Fruit fly (Drosophila melanogaster) whole organism, embryonic: ENCODE results near the gene InR.
A peak's percentile ranks its signal among the peaks of the same experiment; 100 is the strongest.

ENCODE experiments used
- Atf-2 ChIP-seq: fragments of 200-800 bp; sonication (Bioruptor generic); optimal IDR thresholded peaks from 2 replicates; lab custom pipeline; 2016; ENCODE audit warnings: missing biosample characterization, missing genetic modification characterization
- Atf6 ChIP-seq: fragments of 200-800 bp; sonication (Bioruptor generic); IDR thresholded peaks from 2 replicates; pipeline ENCODE4 v1.3.6; 2022; ENCODE audit warnings: missing biosample characterization, missing genetic modification characterization
- CG10565 ChIP-seq: fragments of 200-800 bp; sonication (Bioruptor generic); optimal IDR thresholded peaks from 3 replicates; lab custom pipeline; 2016; ENCODE audit warnings: missing biosample characterization, mild to moderate bottlenecking, missing genetic modification characterization
- CG10959 ChIP-seq: fragments of 200-800 bp; sonication (Bioruptor generic); IDR thresholded peaks from 2 replicates; pipeline ENCODE4 v1.3.6; 2022; ENCODE audit warnings: missing biosample characterization, missing genetic modification characterization
- CG11085 ChIP-seq: fragments of 200-800 bp; sonication (Bioruptor generic); IDR thresholded peaks from 2 replicates; pipeline ENCODE4 v1.3.6; 2022; ENCODE audit warnings: missing biosample characterization, missing genetic modification characterization
- CG11696 ChIP-seq: fragments of 200-800 bp; sonication (Bioruptor generic); IDR thresholded peaks from 2 replicates; pipeline ENCODE4 v1.3.6; 2022; ENCODE audit warnings: missing biosample characterization, missing genetic modification characterization
- CG13775 ChIP-seq: fragments of 200-800 bp; sonication (Bioruptor generic); optimal IDR thresholded peaks from 3 replicates; lab custom pipeline; 2017; ENCODE audit warnings: missing biosample characterization, mild to moderate bottlenecking, missing genetic modification characterization
- CG15696 ChIP-seq: fragments of 200-800 bp; sonication (Bioruptor generic); optimal IDR thresholded peaks from 2 replicates; lab custom pipeline; 2019; ENCODE audit warnings: missing biosample characterization, mild to moderate bottlenecking, missing genetic modification characterization, moderate library complexity
- CG16863 ChIP-seq: fragments of 200-800 bp; sonication (Bioruptor generic); optimal IDR thresholded peaks from 3 replicates; lab custom pipeline; 2016; ENCODE audit warnings: missing biosample characterization, missing genetic modification characterization
- CG17361 ChIP-seq: fragments of 200-800 bp; sonication (Bioruptor generic); IDR thresholded peaks from 3 replicates; pipeline ENCODE4 v1.3.6; 2022; ENCODE audit warnings: missing biosample characterization, missing genetic modification characterization
- CG17829 ChIP-seq: fragments of 200-800 bp; optimal IDR thresholded peaks from 2 replicates; lab custom pipeline; 2019; ENCODE audit warnings: missing biosample characterization, mild to moderate bottlenecking, missing genetic modification characterization, moderate library complexity
- CG30403 ChIP-seq: fragments of 200-800 bp; sonication (Bioruptor generic); optimal IDR thresholded peaks from 3 replicates; lab custom pipeline; 2016; ENCODE audit warnings: missing biosample characterization, missing genetic modification characterization
- CG31365 ChIP-seq: fragments of 200-800 bp; sonication (Bioruptor generic); optimal IDR thresholded peaks from 2 replicates; lab custom pipeline; 2018; ENCODE audit warnings: missing biosample characterization, mild to moderate bottlenecking, missing genetic modification characterization
- CG8290 ChIP-seq, 3 experiments: fragments of 200-800 bp; sonication (Bioruptor generic); optimal IDR thresholded peaks; 2 replicates each; lab custom pipeline; 2016 to 2019; ENCODE audit warnings: missing biosample characterization in 3 of 3, missing genetic modification characterization in 3 of 3, mild to moderate bottlenecking in 2 of 3, moderate library complexity in 1 of 3
- CG8388 ChIP-seq: fragments of 200-800 bp; sonication (Bioruptor generic); optimal IDR thresholded peaks from 2 replicates; lab custom pipeline; 2019; ENCODE audit warnings: missing biosample characterization, mild to moderate bottlenecking, missing genetic modification characterization, moderate library complexity
- CG8944 ChIP-seq: fragments of 200-800 bp; sonication (Bioruptor generic); optimal IDR thresholded peaks from 3 replicates; lab custom pipeline; 2016; ENCODE audit warnings: missing biosample characterization, missing genetic modification characterization
- CG9727 ChIP-seq: fragments of 200-800 bp; sonication (Bioruptor generic); optimal IDR thresholded peaks from 3 replicates; lab custom pipeline; 2017; ENCODE audit warnings: missing biosample characterization, mild to moderate bottlenecking, missing genetic modification characterization
- CG9876 ChIP-seq: fragments of 200-800 bp; sonication (Bioruptor generic); optimal IDR thresholded peaks from 2 replicates; lab custom pipeline; 2016; ENCODE audit warnings: missing biosample characterization, missing genetic modification characterization
- Chrac-16 ChIP-seq: fragments of 200-800 bp; sonication (Bioruptor generic); optimal IDR thresholded peaks from 3 replicates; lab custom pipeline; 2016; ENCODE audit warnings: missing biosample characterization, missing genetic modification characterization
- D19B ChIP-seq: fragments of 200-800 bp; sonication (Bioruptor generic); optimal IDR thresholded peaks from 2 replicates; lab custom pipeline; 2017; ENCODE audit warnings: missing biosample characterization, mild to moderate bottlenecking, missing genetic modification characterization
- Deaf1 ChIP-seq: fragments of 200-800 bp; optimal IDR thresholded peaks from 3 replicates; lab custom pipeline; 2019; ENCODE audit warnings: missing biosample characterization, mild to moderate bottlenecking, missing genetic modification characterization, moderate library complexity
- Dll ChIP-seq: fragments of 200-800 bp; sonication (Bioruptor generic); IDR thresholded peaks from 4 replicates; pipeline ENCODE4 v1.3.6; 2022; ENCODE audit warnings: missing biosample characterization, missing genetic modification characterization; ENCODE audit not compliant: partially characterized antibody
- Doc2 ChIP-seq: fragments of 200-800 bp; sonication (Bioruptor generic); IDR thresholded peaks from 2 replicates; pipeline ENCODE4 v1.3.6; 2022; ENCODE audit warnings: missing biosample characterization, missing genetic modification characterization
- Doc3 ChIP-seq: fragments of 200-800 bp; sonication (Bioruptor generic); IDR thresholded peaks from 3 replicates; pipeline ENCODE4 v1.3.6; 2022; ENCODE audit warnings: missing biosample characterization, missing genetic modification characterization; ENCODE audit not compliant: partially characterized antibody
- Hsf ChIP-seq: fragments of 200-800 bp; sonication (Bioruptor generic); optimal IDR thresholded peaks from 3 replicates; lab custom pipeline; 2016; ENCODE audit warnings: missing biosample characterization, missing genetic modification characterization
- Max ChIP-seq: fragments of 200-800 bp; sonication (Bioruptor generic); optimal IDR thresholded peaks from 2 replicates; lab custom pipeline; 2016; ENCODE audit warnings: missing biosample characterization, mild to moderate bottlenecking, missing genetic modification characterization
- Optix ChIP-seq: fragments of 200-800 bp; sonication (Bioruptor generic); IDR thresholded peaks from 3 replicates; pipeline ENCODE4 v1.3.6; 2022; ENCODE audit warnings: missing biosample characterization, missing genetic modification characterization
- Spps ChIP-seq: fragments of 200-800 bp; sonication (Bioruptor generic); optimal IDR thresholded peaks from 2 replicates; lab custom pipeline; 2018; ENCODE audit warnings: missing biosample characterization, mild to moderate bottlenecking, missing genetic modification characterization
- ac ChIP-seq: fragments of 200-800 bp; sonication (Bioruptor generic); optimal IDR thresholded peaks from 3 replicates; lab custom pipeline; 2017; ENCODE audit warnings: missing biosample characterization, mild to moderate bottlenecking, missing genetic modification characterization
- ase ChIP-seq: fragments of 200-800 bp; sonication (Bioruptor generic); IDR thresholded peaks from 3 replicates; pipeline ENCODE4 v1.3.6; 2022; ENCODE audit warnings: missing biosample characterization, missing genetic modification characterization
- bab2 ChIP-seq: fragments of 200-800 bp; sonication (Bioruptor generic); optimal IDR thresholded peaks from 2 replicates; lab custom pipeline; 2016; ENCODE audit warnings: missing biosample characterization, missing genetic modification characterization
- caup ChIP-seq: fragments of 200-800 bp; sonication (Bioruptor generic); optimal IDR thresholded peaks from 3 replicates; lab custom pipeline; 2017; ENCODE audit warnings: missing biosample characterization, mild to moderate bottlenecking, missing genetic modification characterization, moderate library complexity; ENCODE audit not compliant: severe bottlenecking
- crol ChIP-seq: fragments of 200-800 bp; sonication (Bioruptor generic); IDR thresholded peaks from 2 replicates; pipeline ENCODE4 v1.3.6; 2022; ENCODE audit warnings: missing biosample characterization, missing genetic modification characterization
- crp ChIP-seq, 2 experiments: fragments of 200-800 bp; sonication (Bioruptor generic); optimal IDR thresholded peaks; 2 replicates in 1 of 2; 3 replicates in 1 of 2; lab custom pipeline; 2017; ENCODE audit warnings: missing biosample characterization in 2 of 2, missing genetic modification characterization in 2 of 2, mild to moderate bottlenecking in 1 of 2, moderate library complexity in 1 of 2
- cwo ChIP-seq: fragments of 200-800 bp; sonication (Bioruptor generic); optimal IDR thresholded peaks from 3 replicates; lab custom pipeline; 2017; ENCODE audit warnings: missing biosample characterization, missing genetic modification characterization, mild to moderate bottlenecking, moderate library complexity, missing genetic modification reagents
- esg ChIP-seq: fragments of 200-800 bp; sonication (Bioruptor generic); conservative IDR thresholded peaks from 2 replicates; pipeline ENCODE4 v1.3.6; 2022; ENCODE audit warnings: missing biosample characterization, missing genetic modification characterization
- grau ChIP-seq: fragments of 200-800 bp; optimal IDR thresholded peaks from 3 replicates; lab custom pipeline; 2019; ENCODE audit warnings: missing biosample characterization, mild to moderate bottlenecking, missing genetic modification characterization, moderate library complexity
- gsb-n ChIP-seq: fragments of 200-800 bp; sonication (Bioruptor generic); optimal IDR thresholded peaks from 3 replicates; lab custom pipeline; 2018; ENCODE audit warnings: missing biosample characterization, mild to moderate bottlenecking, missing genetic modification characterization
- mam ChIP-seq: fragments of 200-800 bp; sonication (Bioruptor generic); optimal IDR thresholded peaks from 3 replicates; lab custom pipeline; 2016; ENCODE audit warnings: missing biosample characterization, missing genetic modification characterization
- org-1 ChIP-seq: fragments of 200-800 bp; sonication (Bioruptor generic); optimal IDR thresholded peaks from 2 replicates; lab custom pipeline; 2017; ENCODE audit warnings: missing biosample characterization, missing genetic modification characterization
- pb ChIP-seq: fragments of 200-800 bp; sonication (Bioruptor generic); optimal IDR thresholded peaks from 3 replicates; lab custom pipeline; 2016; ENCODE audit warnings: missing biosample characterization, missing genetic modification characterization
- pho ChIP-seq: fragments of 200-800 bp; sonication (Bioruptor generic); optimal IDR thresholded peaks from 2 replicates; lab custom pipeline; 2016; ENCODE audit warnings: missing biosample characterization, missing genetic modification characterization
- pnt ChIP-seq: fragments of 200-800 bp; sonication (Bioruptor generic); optimal IDR thresholded peaks from 3 replicates; lab custom pipeline; 2016; ENCODE audit warnings: missing biosample characterization, missing genetic modification characterization
- shn ChIP-seq: fragments of 200-800 bp; sonication (Bioruptor generic); optimal IDR thresholded peaks from 3 replicates; lab custom pipeline; 2016; ENCODE audit warnings: missing biosample characterization, missing genetic modification characterization
- tin ChIP-seq: fragments of 200-800 bp; sonication (Bioruptor generic); optimal IDR thresholded peaks from 3 replicates; lab custom pipeline; 2016; ENCODE audit warnings: missing biosample characterization, missing genetic modification characterization
- tio ChIP-seq: fragments of 200-800 bp; sonication (Bioruptor generic); optimal IDR thresholded peaks from 2 replicates; lab custom pipeline; 2017; ENCODE audit warnings: missing biosample characterization, missing genetic modification characterization, inconsistent platforms
- tll ChIP-seq, 2 experiments: fragments of 200-800 bp in 1 of 2; fragments of >200 bp in 1 of 2; sonication (Bioruptor generic) in 1 of 2; optimal IDR thresholded peaks; 2 replicates each; lab custom pipeline; 2017 to 2019; ENCODE audit warnings: missing biosample characterization in 2 of 2, missing genetic modification characterization in 2 of 2, mild to moderate bottlenecking in 1 of 2, moderate library complexity in 1 of 2
- trh ChIP-seq: fragments of 200-800 bp; sonication (Bioruptor generic); optimal IDR thresholded peaks from 2 replicates; lab custom pipeline; 2016; ENCODE audit warnings: missing biosample characterization, missing genetic modification characterization
- vnd ChIP-seq: fragments of 200-800 bp; sonication (Bioruptor generic); IDR thresholded peaks from 3 replicates; pipeline ENCODE4 v1.3.6; 2022; ENCODE audit warnings: missing biosample characterization, missing genetic modification characterization; ENCODE audit not compliant: partially characterized antibody

The InR gene

dm6 chr3R:21641517-21642137 is 22.5 kb upstream of the InR start (continued):
- TF ChIP-seq CG8944 (GFP tag; lab: Kevin White, UChicago), result peak; percentile 11
- TF ChIP-seq cwo (GFP tag; lab: Kevin White, UChicago), result no peak
- no peak for TF ChIP-seq caup (GFP tag; lab: Kevin White, UChicago)
- TF ChIP-seq crp (GFP tag; optimal IDR thresholded peaks at IDR 0.05; lab: Kevin White, UChicago), result peak in 1 of 2 experiments; percentile 6
- TF ChIP-seq pb (GFP tag; lab: Kevin White, UChicago), result no peak
- peak; percentile 1 for TF ChIP-seq mam (GFP tag; lab: Kevin White, UChicago)
- TF ChIP-seq tll (GFP tag; optimal IDR thresholded peaks at IDR 0.05; lab: Kevin White, UChicago), result peak in 1 of 2 experiments; percentile 71
- TF ChIP-seq CG9876 (GFP tag; lab: Kevin White, UChicago), result no peak
- TF ChIP-seq bab2 (GFP tag; lab: Kevin White, UChicago), result peak; percentile 23
- no peak for TF ChIP-seq CG31365 (tag; lab: Kevin White, UChicago)
- TF ChIP-seq gsb-n (tag; lab: Kevin White, UChicago), result peak; percentile 80
- TF ChIP-seq esg (GFP tag; lab: Robert Waterston, UW), result no peak
- TF ChIP-seq Chrac-16, result peak; percentile 64
- TF ChIP-seq CG9727 (GFP tag; lab: Kevin White, UChicago), result peak; percentile 93
- TF ChIP-seq org-1, result peak; percentile 33
- peak; percentile 86 for TF ChIP-seq CG17361 (GFP tag; lab: Robert Waterston, UW)
- no peak for TF ChIP-seq pho (GFP tag; lab: Kevin White, UChicago)
- 0 out of 2 replicates have a peak, but pooled peaks have one; percentile 9 for TF ChIP-seq CG11696 (GFP tag; lab: Robert Waterston, UW)
- no peak for TF ChIP-seq crol (GFP tag; lab: Robert Waterston, UW)
- TF ChIP-seq Dll, result no peak
- TF ChIP-seq grau (tag; lab: Kevin White, UChicago), result peak; percentile 70
- peak; percentile 88 for TF ChIP-seq CG17829 (tag; lab: Kevin White, UChicago)
- no peak for TF ChIP-seq Atf6 (GFP tag; lab: Robert Waterston, UW)
- TF ChIP-seq ase (GFP tag; lab: Robert Waterston, UW), result no peak
- TF ChIP-seq Doc2 (GFP tag; lab: Robert Waterston, UW), result no peak
- TF ChIP-seq shn (GFP tag; lab: Kevin White, UChicago), result peak; percentile 6
- peak; percentile 80 for TF ChIP-seq CG13775 (GFP tag; lab: Kevin White, UChicago)
- TF ChIP-seq vnd (GFP tag; lab: Robert Waterston, UW), result no peak
- peak; percentile 76; the same call in 1 of the 2 replicates for TF ChIP-seq CG10959
- TF ChIP-seq Atf-2 (GFP tag; lab: Kevin White, UChicago), result peak; percentile 61
- TF ChIP-seq trh (GFP tag; lab: Kevin White, UChicago), result peak; percentile 37
- TF ChIP-seq CG16863 (GFP tag; lab: Kevin White, UChicago), result peak; percentile 44
- TF ChIP-seq CG11085, result no peak
- TF ChIP-seq Optix, result no peak
- peak; percentile 23 for TF ChIP-seq Max (GFP tag; lab: Kevin White, UChicago)
- TF ChIP-seq Spps (tag; lab: Kevin White, UChicago), result peak; percentile 81
- TF ChIP-seq Hsf (GFP tag; lab: Kevin White, UChicago), result peak; percentile 46
- TF ChIP-seq Doc3 (GFP tag; lab: Robert Waterston, UW), result no peak
- no peak for TF ChIP-seq Deaf1
- TF ChIP-seq pnt (GFP tag; lab: Kevin White, UChicago), result peak; percentile 42
- TF ChIP-seq D19B (GFP tag; lab: Kevin White, UChicago), result no peak
- TF ChIP-seq CG8388 (GFP tag; lab: Kevin White, UChicago), result peak; percentile 67
- peak; percentile 98 for TF ChIP-seq CG15696 (tag; lab: Kevin White, UChicago)
- peak; percentile 90 for TF ChIP-seq ac (GFP tag; lab: Kevin White, UChicago)
- peak; percentile 67 for TF ChIP-seq tio (GFP tag; lab: Kevin White, UChicago)
- TF ChIP-seq CG8290 (GFP tag; optimal IDR thresholded peaks at IDR 0.05; lab: Kevin White, UChicago), result peak; percentile 63
- TF ChIP-seq CG8290 (tag; optimal IDR thresholded peaks at IDR 0.05; lab: Kevin White, UChicago), result peak in 1 of 2 experiments; percentile 46
- TF ChIP-seq CG30403 (GFP tag; lab: Kevin White, UChicago), result peak; percentile 62
- peak; percentile 58 for TF ChIP-seq tin (GFP tag; lab: Kevin White, UChicago)
- TF ChIP-seq CG10565, result no peak
